Worm (Caenorhabditis elegans) whole organism, L3 larva: ENCODE measurements around the gene srx-14.

ENCODE experiments used
- R02D3.7 ChIP-seq: fragments of 150-350 bp; optimal IDR thresholded peaks from 2 replicates; lab custom pipeline; 2014; ENCODE audit warnings: missing biosample characterization, missing genetic modification characterization
- aly-2 ChIP-seq: fragments of 150-350 bp; optimal IDR thresholded peaks from 2 replicates; lab custom pipeline; 2014; ENCODE audit warnings: missing biosample characterization, missing genetic modification characterization
- ceh-16 ChIP-seq: sonication (generic microtip); optimal IDR thresholded peaks from 2 replicates; lab custom pipeline; 2017; ENCODE audit warnings: missing biosample characterization, missing genetic modification characterization
- ceh-28 ChIP-seq: fragments of 150-350 bp; optimal IDR thresholded peaks from 2 replicates; lab custom pipeline; 2014; ENCODE audit warnings: missing biosample characterization, missing genetic modification reagents, missing genetic modification characterization
- ceh-82 ChIP-seq: fragments of 150-350 bp; optimal IDR thresholded peaks from 2 replicates; lab custom pipeline; 2014; ENCODE audit warnings: missing biosample characterization, missing genetic modification characterization
- egl-5 ChIP-seq: fragments of 150-350 bp; optimal IDR thresholded peaks from 2 replicates; lab custom pipeline; 2017; ENCODE audit warnings: missing biosample characterization, missing genetic modification reagents, missing genetic modification characterization, inconsistent platforms
- elt-1 ChIP-seq: fragments of 150-350 bp; optimal IDR thresholded peaks from 2 replicates; lab custom pipeline; 2014; ENCODE audit warnings: missing biosample characterization, missing genetic modification characterization
- fkh-2 ChIP-seq: fragments of 150-350 bp; optimal IDR thresholded peaks from 2 replicates; lab custom pipeline; 2014; ENCODE audit warnings: missing biosample characterization, missing genetic modification reagents, missing genetic modification characterization
- fos-1 ChIP-seq: fragments of 150-350 bp; optimal IDR thresholded peaks from 2 replicates; lab custom pipeline; 2014; ENCODE audit warnings: missing biosample characterization, missing genetic modification characterization
- hmg-11 ChIP-seq: sonication (generic microtip); optimal IDR thresholded peaks from 2 replicates; lab custom pipeline; 2016; ENCODE audit warnings: missing genetic modification characterization, missing compliant biosample characterization
- jun-1 ChIP-seq: fragments of 150-350 bp; optimal IDR thresholded peaks from 2 replicates; lab custom pipeline; 2014; ENCODE audit warnings: missing biosample characterization, missing genetic modification reagents, missing genetic modification characterization
- lin-15B ChIP-seq: fragments of 150-350 bp; optimal IDR thresholded peaks from 2 replicates; lab custom pipeline; 2014; ENCODE audit warnings: missing biosample characterization, missing genetic modification characterization
- lin-39 ChIP-seq: fragments of 150-350 bp; optimal IDR thresholded peaks from 2 replicates; lab custom pipeline; 2018; ENCODE audit warnings: missing biosample characterization, missing genetic modification reagents, missing genetic modification characterization
- mml-1 ChIP-seq: fragments of 150-350 bp; sonication (generic microtip); optimal IDR thresholded peaks from 3 replicates; lab custom pipeline; 2014; ENCODE audit warnings: missing biosample characterization, missing genetic modification characterization
- nfya-1 ChIP-seq: sonication (generic microtip); optimal IDR thresholded peaks from 2 replicates; lab custom pipeline; 2017; ENCODE audit warnings: missing genetic modification characterization, mild to moderate bottlenecking, missing compliant biosample characterization, antibody characterized with exemption, moderate library complexity; ENCODE audit not compliant: insufficient read depth
- nhr-11 ChIP-seq: fragments of 150-350 bp; optimal IDR thresholded peaks from 2 replicates; lab custom pipeline; 2014; ENCODE audit warnings: missing biosample characterization, missing genetic modification characterization
- nhr-12 ChIP-seq: fragments of 150-350 bp; optimal IDR thresholded peaks from 2 replicates; lab custom pipeline; 2014; ENCODE audit warnings: missing biosample characterization, missing genetic modification characterization
- nhr-23 ChIP-seq: fragments of 150-350 bp; optimal IDR thresholded peaks from 2 replicates; lab custom pipeline; 2014; ENCODE audit warnings: missing biosample characterization, missing genetic modification reagents, missing genetic modification characterization
- nhr-237 ChIP-seq: fragments of 150-350 bp; optimal IDR thresholded peaks from 2 replicates; lab custom pipeline; 2014; ENCODE audit warnings: missing biosample characterization, missing genetic modification characterization
- nhr-25 ChIP-seq: sonication (generic microtip); optimal IDR thresholded peaks from 2 replicates; lab custom pipeline; 2017; ENCODE audit warnings: missing biosample characterization, missing genetic modification characterization
- nhr-28 ChIP-seq: fragments of 150-350 bp; optimal IDR thresholded peaks from 2 replicates; lab custom pipeline; 2014; ENCODE audit warnings: missing biosample characterization, missing genetic modification characterization
- nhr-43 ChIP-seq: sonication (generic microtip); optimal IDR thresholded peaks from 2 replicates; lab custom pipeline; 2016; ENCODE audit warnings: mild to moderate bottlenecking, missing genetic modification characterization, missing compliant biosample characterization; ENCODE audit not compliant: poor library complexity, severe bottlenecking
- nhr-67 ChIP-seq: fragments of 150-350 bp; optimal IDR thresholded peaks from 2 replicates; lab custom pipeline; 2014; ENCODE audit warnings: missing biosample characterization, missing genetic modification characterization
- nhr-76 ChIP-seq: fragments of 150-350 bp; sonication (generic microtip); optimal IDR thresholded peaks from 5 replicates; lab custom pipeline; 2014; ENCODE audit warnings: missing biosample characterization, missing genetic modification characterization
- nhr-77 ChIP-seq: fragments of 150-350 bp; optimal IDR thresholded peaks from 2 replicates; lab custom pipeline; 2014; ENCODE audit warnings: missing biosample characterization, missing genetic modification characterization
- pha-4 ChIP-seq: fragments of 150-350 bp; optimal IDR thresholded peaks from 2 replicates; lab custom pipeline; 2014; ENCODE audit warnings: missing biosample characterization, missing genetic modification reagents, missing genetic modification characterization
- pqm-1 ChIP-seq: fragments of 150-350 bp; optimal IDR thresholded peaks from 2 replicates; lab custom pipeline; 2017; ENCODE audit warnings: missing biosample characterization, missing genetic modification characterization, inconsistent platforms
- skn-1 ChIP-seq: fragments of 150-350 bp; optimal IDR thresholded peaks from 2 replicates; lab custom pipeline; 2014; ENCODE audit warnings: missing biosample characterization, missing genetic modification characterization
- snpc-4 ChIP-seq: fragments of 150-350 bp; optimal IDR thresholded peaks from 2 replicates; lab custom pipeline; 2014; ENCODE audit warnings: missing biosample characterization, missing genetic modification characterization
- tbx-2 ChIP-seq: sonication (generic microtip); optimal IDR thresholded peaks from 2 replicates; lab custom pipeline; 2016; ENCODE audit warnings: mild to moderate bottlenecking, missing genetic modification characterization, missing compliant biosample characterization
- unc-39 ChIP-seq: sonication (generic microtip); optimal IDR thresholded peaks from 4 replicates; lab custom pipeline; 2017; ENCODE audit warnings: missing biosample characterization, missing genetic modification characterization
- zag-1 ChIP-seq: fragments of 150-350 bp; optimal IDR thresholded peaks from 2 replicates; lab custom pipeline; 2014; ENCODE audit warnings: missing biosample characterization, missing genetic modification characterization
- ztf-11 ChIP-seq: fragments of 150-350 bp; optimal IDR thresholded peaks from 2 replicates; lab custom pipeline; 2014; ENCODE audit warnings: missing biosample characterization, missing genetic modification characterization
- ztf-4 ChIP-seq: fragments of 150-350 bp; optimal IDR thresholded peaks from 2 replicates; lab custom pipeline; 2014; ENCODE audit warnings: missing biosample characterization, missing genetic modification characterization

srx-14 gene

DNA sequence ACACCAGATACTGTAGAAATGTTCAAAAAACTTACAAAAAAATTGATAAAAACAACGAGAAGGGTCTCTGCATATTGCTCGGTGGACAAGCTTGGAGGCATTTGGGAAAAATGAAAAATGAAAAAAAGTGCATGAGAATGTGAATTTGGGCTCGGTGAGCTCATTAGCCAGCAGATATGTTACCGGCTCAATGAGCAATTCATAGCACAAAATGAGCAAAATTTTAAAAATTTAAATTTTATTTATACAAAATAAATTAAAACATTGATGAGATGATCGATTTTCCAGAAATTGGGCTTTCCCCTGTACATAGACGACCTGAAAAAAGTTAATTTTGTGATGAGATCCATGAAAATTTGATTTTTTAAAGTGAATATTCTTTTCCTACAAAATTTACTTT is at the start of gene srx-14:
Gene srx-14 (minus strand): TSS at position 101 of the 400 bp plus-strand sequence.
- TF ChIP-seq nhr-77 (no peak), ztf-11 (tag; lab: Kevin White, UChicago) (no peak), nhr-237 (tag; lab: Kevin White, UChicago) (no peak), zag-1 (no peak), R02D3.7 (tag; lab: Kevin White, UChicago) (no peak), elt-1 (tag; lab: Kevin White, UChicago) (no peak), hmg-11 (no peak), fkh-2 (no peak), fos-1 (tag; lab: Kevin White, UChicago) (no peak), nhr-23 (tag; lab: Kevin White, UChicago) (no peak), ceh-28 (no peak), nhr-11 (tag; lab: Kevin White, UChicago) (no peak), nhr-43 (tag; lab: Kevin White, UChicago) (no peak), snpc-4 (no peak), jun-1 (tag; lab: Kevin White, UChicago) (no peak), pqm-1 (tag; lab: Kevin White, UChicago) (no peak), lin-39 (tag; lab: Kevin White, UChicago) (no peak)

- TF ChIP-seq nhr-25 (tag; lab: Kevin White, UChicago) (no peak), nhr-12 (no peak), skn-1 (tag; lab: Kevin White, UChicago) (no peak), egl-5 (tag; lab: Kevin White, UChicago) (no peak), aly-2 (tag; lab: Kevin White, UChicago) (no peak)
These were observed 49.6 kb upstream of the srx-14 start, which contains the start of gene C50A2.7 for ce11 chrIV:1163126-1163525. Gene C50A2.7 (plus strand): TSS chrIV:1163426.

DNA sequence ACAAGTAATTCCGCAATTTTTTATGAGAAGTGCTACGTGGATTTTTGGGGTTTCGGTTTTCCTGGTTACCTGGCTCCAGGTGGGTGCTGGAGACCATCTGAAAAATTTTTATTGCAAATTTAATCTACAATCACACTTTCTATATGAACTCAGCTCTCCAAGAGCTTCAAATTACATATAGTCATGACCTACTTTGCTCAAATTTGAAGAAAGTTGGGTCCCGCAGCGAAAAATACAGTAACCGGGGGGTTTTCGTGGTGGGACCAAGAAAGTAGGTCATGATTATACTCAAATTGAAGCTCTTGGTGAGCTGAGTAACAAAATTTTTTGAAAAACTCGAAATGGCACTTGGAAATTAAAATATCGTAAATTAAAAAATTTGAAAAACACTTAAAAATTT is 46.8 kb upstream of the srx-14 start, which contains the start of gene ets-8:
Gene ets-8 (minus strand): TSS at position 101 of the 400 bp plus-strand sequence.
- TF ChIP-seq skn-1 (tag; lab: Kevin White, UChicago) (no peak), ceh-28 (no peak), pqm-1 (tag; lab: Kevin White, UChicago) (no peak), hmg-11 (no peak), nhr-67 (no peak), pha-4 (tag; lab: Kevin White, UChicago) (no peak), nhr-77 (no peak), lin-15B (no peak), egl-5 (tag; lab: Kevin White, UChicago) (no peak), ztf-4 (tag; lab: Kevin White, UChicago) (no peak), nhr-237 (tag; lab: Kevin White, UChicago) (no peak), nhr-23 (tag; lab: Kevin White, UChicago) (no peak), jun-1 (tag; lab: Kevin White, UChicago) (no peak)

ce11 chrIV:1157928-1158327 is 44.4 kb upstream of the srx-14 start, which contains the start of gene C50A2.3:
Gene C50A2.3 (minus strand): TSS chrIV:1158028.
- TF ChIP-seq R02D3.7 (tag; lab: Kevin White, UChicago) (no peak), unc-39 (tag; lab: Kevin White, UChicago) (no peak), egl-5 (tag; lab: Kevin White, UChicago) (no peak), mml-1 (no peak), pqm-1 (tag; lab: Kevin White, UChicago) (no peak), ztf-4 (tag; lab: Kevin White, UChicago) (no peak), nhr-77 (no peak), nhr-25 (tag; lab: Kevin White, UChicago) (no peak), snpc-4 (no peak), tbx-2 (tag; lab: Kevin White, UChicago) (no peak), fkh-2 (no peak), nhr-12 (no peak), zag-1 (no peak), nhr-67 (no peak), ceh-16 (no peak), jun-1 (tag; lab: Kevin White, UChicago) (no peak), ceh-82 (tag; lab: Kevin White, UChicago) (no peak), nhr-76 (tag; lab: Kevin White, UChicago) (no peak), nfya-1 (tag; lab: Kevin White, UChicago) (no peak), skn-1 (tag; lab: Kevin White, UChicago) (no peak)

ce11 chrIV:1155206-1155605 is 41.7 kb upstream of the srx-14 start:
- TF ChIP-seq nhr-25 (tag; lab: Kevin White, UChicago) (peak; percentile 29), nhr-28 (tag; lab: Kevin White, UChicago) (no peak)
